Worm (Caenorhabditis elegans): ENCODE data around the gene ZK896.4.

ce11 chrIV:12835363-12835762, 47.7 kb downstream of the ZK896.4 start:
- no peak for TF ChIP-seq ZK546.5 (tag; optimal IDR thresholded peaks at IDR 0.05)
- TF ChIP-seq ceh-32 (tag; optimal IDR thresholded peaks at IDR 0.05; ENCODE audit: poor library complexity): no peak
